Fruit fly (Drosophila melanogaster) whole organism, embryonic: ENCODE measurements around the gene CG15201.

Experiments used
- Asciz ChIP-seq: fragments of 200-800 bp; sonication (Bioruptor generic); optimal IDR thresholded peaks from 2 replicates; lab custom pipeline; 2017; ENCODE audit warnings: missing biosample characterization, mild to moderate bottlenecking, missing genetic modification characterization, missing genetic modification reagents
- Atf3 ChIP-seq: fragments of 200-800 bp; sonication (Bioruptor generic); optimal IDR thresholded peaks from 3 replicates; lab custom pipeline; 2016; ENCODE audit warnings: missing biosample characterization, missing genetic modification characterization
- Blimp-1 ChIP-seq: fragments of 200-800 bp; sonication (Bioruptor generic); optimal IDR thresholded peaks from 3 replicates; lab custom pipeline; 2018; ENCODE audit warnings: missing biosample characterization, missing genetic modification characterization, mild to moderate bottlenecking, moderate library complexity, missing genetic modification reagents
- CG10147 ChIP-seq: fragments of 200-800 bp; sonication (Bioruptor generic); optimal IDR thresholded peaks from 2 replicates; lab custom pipeline; 2019; ENCODE audit warnings: missing biosample characterization, mild to moderate bottlenecking, missing genetic modification characterization, moderate library complexity
- CG10321 ChIP-seq: fragments of 200-800 bp; sonication (Bioruptor generic); IDR thresholded peaks from 2 replicates; pipeline ENCODE4 v1.3.6; 2022; ENCODE audit warnings: missing biosample characterization, missing genetic modification characterization
- CG10979 ChIP-seq: fragments of 200-800 bp; sonication (Bioruptor generic); optimal IDR thresholded peaks from 2 replicates; lab custom pipeline; 2018; ENCODE audit warnings: missing biosample characterization, mild to moderate bottlenecking, missing genetic modification characterization, moderate library complexity
- CG12744 ChIP-seq: fragments of 200-800 bp; sonication (Bioruptor generic); optimal IDR thresholded peaks from 2 replicates; lab custom pipeline; 2016; ENCODE audit warnings: missing biosample characterization, missing genetic modification characterization
- CG1602 ChIP-seq: fragments of 200-800 bp; sonication (Bioruptor generic); optimal IDR thresholded peaks from 3 replicates; lab custom pipeline; 2016; ENCODE audit warnings: missing biosample characterization, missing genetic modification characterization
- CG16813 ChIP-seq: fragments of 200-800 bp; sonication (Bioruptor generic); IDR thresholded peaks from 3 replicates; pipeline ENCODE4 v1.3.6; 2022; ENCODE audit warnings: missing biosample characterization, missing genetic modification characterization; ENCODE audit not compliant: partially characterized antibody
- CG17359 ChIP-seq: fragments of 200-800 bp; sonication (Bioruptor generic); optimal IDR thresholded peaks from 3 replicates; lab custom pipeline; 2018; ENCODE audit warnings: missing biosample characterization, mild to moderate bottlenecking, missing genetic modification characterization, moderate library complexity
- CG17385 ChIP-seq: fragments of 200-800 bp; sonication (Bioruptor generic); optimal IDR thresholded peaks from 3 replicates; lab custom pipeline; 2018; ENCODE audit warnings: missing biosample characterization, mild to moderate bottlenecking, missing genetic modification characterization
- CG17829 ChIP-seq: fragments of 200-800 bp; optimal IDR thresholded peaks from 2 replicates; lab custom pipeline; 2019; ENCODE audit warnings: missing biosample characterization, mild to moderate bottlenecking, missing genetic modification characterization, moderate library complexity
- CG18476 ChIP-seq: fragments of 200-800 bp; sonication (Bioruptor generic); optimal IDR thresholded peaks from 2 replicates; lab custom pipeline; 2016; ENCODE audit warnings: missing biosample characterization, mild to moderate bottlenecking, missing genetic modification characterization
- CG2129 ChIP-seq: fragments of 200-800 bp; sonication (Bioruptor generic); IDR thresholded peaks from 2 replicates; pipeline ENCODE4 v1.3.6; 2022; ENCODE audit warnings: missing biosample characterization, missing genetic modification characterization; ENCODE audit not compliant: partially characterized antibody
- CG30403 ChIP-seq: fragments of 200-800 bp; sonication (Bioruptor generic); optimal IDR thresholded peaks from 3 replicates; lab custom pipeline; 2016; ENCODE audit warnings: missing biosample characterization, missing genetic modification characterization
- CG31224 ChIP-seq: fragments of 200-800 bp; sonication (Bioruptor generic); IDR thresholded peaks from 2 replicates; pipeline ENCODE4 v1.3.6; 2022; ENCODE audit warnings: missing biosample characterization, missing genetic modification characterization
- CG3838 ChIP-seq: fragments of 200-800 bp; sonication (Bioruptor generic); optimal IDR thresholded peaks from 3 replicates; lab custom pipeline; 2016; ENCODE audit warnings: missing biosample characterization, missing genetic modification characterization
- CG4424 ChIP-seq: fragments of 200-800 bp; sonication (Bioruptor generic); optimal IDR thresholded peaks from 3 replicates; lab custom pipeline; 2016; ENCODE audit warnings: missing biosample characterization, missing genetic modification characterization
- CG5953 ChIP-seq: fragments of 200-800 bp; sonication (Bioruptor generic); IDR thresholded peaks from 2 replicates; pipeline ENCODE4 v1.3.6; 2022; ENCODE audit warnings: missing biosample characterization, missing genetic modification characterization
- CG7357 ChIP-seq: fragments of 200-800 bp; sonication (Bioruptor generic); IDR thresholded peaks from 3 replicates; pipeline ENCODE4 v1.3.6; 2022; ENCODE audit warnings: missing biosample characterization, missing genetic modification characterization
- CG7556 ChIP-seq: fragments of 200-800 bp; sonication (Bioruptor generic); optimal IDR thresholded peaks from 2 replicates; lab custom pipeline; 2017; ENCODE audit warnings: missing biosample characterization, mild to moderate bottlenecking, missing genetic modification characterization
- Elba2 ChIP-seq: fragments of 200-800 bp; sonication (Bioruptor generic); optimal IDR thresholded peaks from 3 replicates; lab custom pipeline; 2016; ENCODE audit warnings: missing biosample characterization, missing genetic modification characterization
- Fer2 ChIP-seq: fragments of 200-800 bp; sonication (Bioruptor generic); optimal IDR thresholded peaks from 2 replicates; lab custom pipeline; 2018; ENCODE audit warnings: missing biosample characterization, mild to moderate bottlenecking, missing genetic modification characterization, moderate library complexity
- Gug ChIP-seq: fragments of 200-800 bp; sonication (Bioruptor generic); IDR thresholded peaks from 4 replicates; pipeline ENCODE4 v1.3.6; 2022; ENCODE audit warnings: missing biosample characterization, missing genetic modification characterization
- Hr51 ChIP-seq, 2 experiments: fragments of 200-800 bp; sonication (Bioruptor generic); optimal IDR thresholded peaks; 2 replicates in 1 of 2; 3 replicates in 1 of 2; lab custom pipeline; 2016 to 2018; ENCODE audit warnings: missing biosample characterization in 2 of 2, missing genetic modification characterization in 2 of 2, mild to moderate bottlenecking in 1 of 2, moderate library complexity in 1 of 2
- Mes4 ChIP-seq: fragments of 200-800 bp; sonication (Bioruptor generic); optimal IDR thresholded peaks from 2 replicates; lab custom pipeline; 2016; ENCODE audit warnings: missing biosample characterization, missing genetic modification characterization
- Nf-YA ChIP-seq: fragments of 200-800 bp; sonication (Bioruptor generic); IDR thresholded peaks from 2 replicates; pipeline ENCODE4 v1.3.6; 2022; ENCODE audit warnings: missing biosample characterization, missing genetic modification characterization
- Sry-β ChIP-seq: fragments of 200-800 bp; sonication (Bioruptor generic); optimal IDR thresholded peaks from 2 replicates; lab custom pipeline; 2018; ENCODE audit warnings: missing biosample characterization, mild to moderate bottlenecking, missing genetic modification characterization, moderate library complexity
- Xbp1 ChIP-seq: fragments of 200-800 bp; sonication (Bioruptor generic); optimal IDR thresholded peaks from 3 replicates; lab custom pipeline; 2016; ENCODE audit warnings: missing biosample characterization, mild to moderate bottlenecking, missing genetic modification characterization
- Xrp1 ChIP-seq: fragments of 200-800 bp; sonication (Bioruptor generic); IDR thresholded peaks from 2 replicates; pipeline ENCODE4 v1.3.6; 2022; ENCODE audit warnings: missing biosample characterization, missing genetic modification characterization
- ara ChIP-seq: fragments of 200-800 bp; sonication (Bioruptor generic); IDR thresholded peaks from 2 replicates; pipeline ENCODE4 v1.3.6; 2022; ENCODE audit warnings: missing biosample characterization, missing genetic modification characterization
- bbx ChIP-seq: fragments of 200-800 bp; sonication (Bioruptor generic); IDR thresholded peaks from 2 replicates; pipeline ENCODE4 v1.3.6; 2022; ENCODE audit warnings: missing biosample characterization, missing genetic modification characterization; ENCODE audit not compliant: partially characterized antibody
- crc ChIP-seq: fragments of 200-800 bp; sonication (Bioruptor generic); optimal IDR thresholded peaks from 2 replicates; lab custom pipeline; 2016; ENCODE audit warnings: missing biosample characterization, missing genetic modification characterization
- danr ChIP-seq: fragments of 200-800 bp; sonication (Bioruptor generic); IDR thresholded peaks from 2 replicates; pipeline ENCODE4 v1.3.6; 2022; ENCODE audit warnings: missing biosample characterization, missing genetic modification characterization
- emc ChIP-seq: fragments of 200-800 bp; sonication (Bioruptor generic); optimal IDR thresholded peaks from 2 replicates; lab custom pipeline; 2016; ENCODE audit warnings: missing biosample characterization, missing genetic modification characterization
- eyg ChIP-seq: fragments of 200-800 bp; sonication (Bioruptor generic); optimal IDR thresholded peaks from 3 replicates; lab custom pipeline; 2016; ENCODE audit warnings: missing biosample characterization, missing genetic modification characterization
- fd64A ChIP-seq: fragments of 200-800 bp; sonication (Bioruptor generic); optimal IDR thresholded peaks from 3 replicates; lab custom pipeline; 2018; ENCODE audit warnings: missing biosample characterization, mild to moderate bottlenecking, missing genetic modification characterization
- gt ChIP-seq: fragments of 200-800 bp; sonication (Bioruptor generic); IDR thresholded peaks from 2 replicates; pipeline ENCODE4 v1.3.6; 2022; ENCODE audit warnings: missing biosample characterization, missing genetic modification characterization
- hb ChIP-seq: fragments of 200-800 bp; sonication (Bioruptor generic); IDR thresholded peaks from 3 replicates; pipeline ENCODE4 v1.3.6; 2022; ENCODE audit warnings: missing biosample characterization, missing genetic modification characterization; ENCODE audit not compliant: partially characterized antibody
- jing ChIP-seq: fragments of 200-800 bp; sonication (Bioruptor generic); optimal IDR thresholded peaks from 2 replicates; lab custom pipeline; 2018; ENCODE audit warnings: missing biosample characterization, mild to moderate bottlenecking, missing genetic modification characterization
- mam ChIP-seq: fragments of 200-800 bp; sonication (Bioruptor generic); optimal IDR thresholded peaks from 3 replicates; lab custom pipeline; 2016; ENCODE audit warnings: missing biosample characterization, missing genetic modification characterization
- pzg ChIP-seq: fragments of 200-800 bp; sonication (Bioruptor generic); optimal IDR thresholded peaks from 3 replicates; lab custom pipeline; 2018; ENCODE audit warnings: missing biosample characterization, mild to moderate bottlenecking, missing genetic modification characterization, moderate library complexity
- ranshi ChIP-seq: fragments of 200-800 bp; sonication (Bioruptor generic); IDR thresholded peaks from 2 replicates; pipeline ENCODE4 v1.3.6; 2022; ENCODE audit warnings: missing biosample characterization, missing genetic modification characterization
- repo ChIP-seq: fragments of 200-800 bp; sonication (Bioruptor generic); optimal IDR thresholded peaks from 2 replicates; lab custom pipeline; 2016; ENCODE audit warnings: missing biosample characterization, missing genetic modification characterization
- ro ChIP-seq: fragments of 200-800 bp; sonication (Bioruptor generic); IDR thresholded peaks from 2 replicates; pipeline ENCODE4 v1.3.6; 2022; ENCODE audit warnings: missing biosample characterization, missing genetic modification characterization
- schlank ChIP-seq: fragments of 200-800 bp; sonication (Bioruptor generic); optimal IDR thresholded peaks from 2 replicates; lab custom pipeline; 2018; ENCODE audit warnings: missing biosample characterization, mild to moderate bottlenecking, missing genetic modification characterization
- sim ChIP-seq: fragments of 200-800 bp; sonication (Bioruptor generic); IDR thresholded peaks from 2 replicates; pipeline ENCODE4 v1.3.6; 2022; ENCODE audit warnings: missing biosample characterization, missing genetic modification characterization
- sima ChIP-seq: fragments of 200-800 bp; sonication (Bioruptor generic); optimal IDR thresholded peaks from 2 replicates; lab custom pipeline; 2016; ENCODE audit warnings: missing biosample characterization, missing genetic modification characterization
- sna ChIP-seq: fragments of 200-800 bp; sonication (Bioruptor generic); IDR thresholded peaks from 2 replicates; pipeline ENCODE4 v1.3.6; 2022; ENCODE audit warnings: missing biosample characterization, missing genetic modification characterization; ENCODE audit not compliant: partially characterized antibody
- stwl ChIP-seq: fragments of 200-800 bp; sonication (Bioruptor generic); optimal IDR thresholded peaks from 3 replicates; lab custom pipeline; 2018; ENCODE audit warnings: missing biosample characterization, mild to moderate bottlenecking, missing genetic modification characterization, moderate library complexity
- tgo ChIP-seq: fragments of 200-800 bp; sonication (Bioruptor generic); IDR thresholded peaks from 3 replicates; pipeline ENCODE4 v1.3.6; 2022; ENCODE audit warnings: missing biosample characterization, missing genetic modification characterization
- twi ChIP-seq: fragments of 200-800 bp; optimal IDR thresholded peaks from 2 replicates; lab custom pipeline; 2019; ENCODE audit warnings: missing biosample characterization, mild to moderate bottlenecking, missing genetic modification characterization, moderate library complexity

The CG15201 gene

DNA sequence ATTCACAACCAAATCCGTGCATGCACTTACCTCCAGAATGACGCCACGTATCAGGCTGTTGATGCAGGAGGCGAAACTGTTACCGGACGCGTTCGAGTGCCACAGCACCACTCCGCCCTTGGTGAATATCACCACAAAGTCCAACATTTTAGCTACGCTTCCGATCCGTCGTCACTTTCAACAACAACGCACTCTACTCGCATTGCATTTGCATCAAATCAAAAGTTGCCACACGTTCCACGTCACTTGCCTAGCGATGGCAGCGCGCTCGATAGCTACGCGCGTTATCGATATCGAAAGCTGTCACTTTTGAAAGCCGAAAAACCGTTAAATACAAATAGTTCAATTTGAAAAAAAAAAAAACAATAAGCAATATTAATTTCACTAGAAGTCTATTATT lies 15.1 kb upstream of the CG15201 start, which contains the start of gene SrpRalpha (continued):
- TF ChIP-seq Nf-YA (GFP tag; lab: Robert Waterston, UW) = no peak
- TF ChIP-seq CG17385 (GFP tag; lab: Kevin White, UChicago) = no peak
- no peak for TF ChIP-seq sima (GFP tag; lab: Kevin White, UChicago)
- no peak for TF ChIP-seq gt
- TF ChIP-seq Elba2 (GFP tag; lab: Kevin White, UChicago) = no peak
- TF ChIP-seq ranshi (GFP tag; lab: Robert Waterston, UW) = no peak
- TF ChIP-seq mam = no peak
- TF ChIP-seq Hr51 (GFP tag; optimal IDR thresholded peaks at IDR 0.05; lab: Kevin White, UChicago) = no peak
- no peak for TF ChIP-seq CG18476 (GFP tag; lab: Kevin White, UChicago)
- no peak for TF ChIP-seq repo (GFP tag; lab: Kevin White, UChicago)
- TF ChIP-seq Gug (GFP tag; lab: Robert Waterston, UW) = no peak
- no peak for TF ChIP-seq hb (GFP tag; lab: Robert Waterston, UW)
- TF ChIP-seq ara (GFP tag; lab: Robert Waterston, UW) = no peak
- TF ChIP-seq Blimp-1 = no peak
- no peak for TF ChIP-seq crc (GFP tag; lab: Kevin White, UChicago)
- no peak for TF ChIP-seq CG2129 (GFP tag; lab: Robert Waterston, UW)
- TF ChIP-seq twi (tag; lab: Kevin White, UChicago) = no peak
- TF ChIP-seq ro = no peak
- TF ChIP-seq CG17359 (tag; lab: Kevin White, UChicago) = peak; percentile 14
- no peak for TF ChIP-seq CG1602 (GFP tag; lab: Kevin White, UChicago)
- TF ChIP-seq CG31224 = no peak
- TF ChIP-seq CG7556 (GFP tag; lab: Kevin White, UChicago) = no peak
- no peak for TF ChIP-seq eyg
- no peak for TF ChIP-seq emc (GFP tag; lab: Kevin White, UChicago)
- TF ChIP-seq Mes4 = no peak
- TF ChIP-seq Asciz = no peak
- no peak for TF ChIP-seq jing (GFP tag; lab: Kevin White, UChicago)
- peak; percentile 65 for TF ChIP-seq stwl (tag; lab: Kevin White, UChicago)
- no peak for TF ChIP-seq Atf3 (GFP tag; lab: Kevin White, UChicago)
- TF ChIP-seq CG7357 = no peak
- no peak for TF ChIP-seq tgo
- no peak for TF ChIP-seq fd64A (GFP tag; lab: Kevin White, UChicago)
- TF ChIP-seq Fer2 (tag; lab: Kevin White, UChicago) = no peak
- TF ChIP-seq sim (GFP tag; lab: Robert Waterston, UW) = no peak
- TF ChIP-seq CG16813 = peak; percentile 33; the same call in 1 of the 3 replicates
- TF ChIP-seq bbx (GFP tag; lab: Robert Waterston, UW) = peak; percentile 61; the same call in 1 of the 2 replicates
- TF ChIP-seq CG3838 (GFP tag; lab: Kevin White, UChicago) = no peak
- TF ChIP-seq Xrp1 (GFP tag; lab: Robert Waterston, UW) = no peak
- TF ChIP-seq CG12744 (GFP tag; lab: Kevin White, UChicago) = no peak
- TF ChIP-seq pzg (GFP tag; lab: Kevin White, UChicago) = peak; percentile 39
- TF ChIP-seq CG10979 (tag; lab: Kevin White, UChicago) = no peak
- no peak for TF ChIP-seq Sry-β (GFP tag; lab: Kevin White, UChicago)
- 0 out of 2 replicates have a peak, but pooled peaks have one; percentile 16 for TF ChIP-seq sna (GFP tag; lab: Robert Waterston, UW)
- no peak for TF ChIP-seq CG10147 (GFP tag; lab: Kevin White, UChicago)
- TF ChIP-seq CG30403 = no peak
- no peak for TF ChIP-seq CG4424
- TF ChIP-seq CG17829 (tag; lab: Kevin White, UChicago) = peak; percentile 12
- TF ChIP-seq CG5953 (GFP tag; lab: Robert Waterston, UW) = no peak
- no peak for TF ChIP-seq danr (GFP tag; lab: Robert Waterston, UW)
- TF ChIP-seq CG10321 (GFP tag; lab: Robert Waterston, UW) = no peak
- no peak for TF ChIP-seq schlank (tag; lab: Kevin White, UChicago)
- TF ChIP-seq Xbp1 = peak; percentile 56
